Worm (Caenorhabditis elegans): Measurements from ENCODE around the gene nlp-68.

DNA sequence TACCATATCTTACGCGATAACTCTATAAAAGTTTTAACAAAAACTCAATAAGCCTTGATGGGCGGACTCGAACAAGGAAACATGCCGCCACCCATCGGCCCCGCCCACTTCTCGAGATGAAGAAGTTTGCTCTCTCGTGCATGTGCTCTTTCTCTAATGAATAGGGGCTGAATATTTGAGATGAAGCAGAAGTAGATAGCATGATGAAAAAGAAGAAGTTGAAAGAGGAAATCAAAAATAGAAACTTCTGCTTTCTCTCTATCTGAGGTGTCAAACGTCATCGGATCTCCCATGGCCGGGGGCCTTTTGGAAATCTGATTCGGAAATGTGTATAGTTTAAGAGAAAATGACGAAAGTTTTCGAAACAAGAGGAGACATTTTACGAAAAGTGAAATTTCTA, 39.9 kb upstream of the nlp-68 start:
- no peak for TF ChIP-seq tra-4 (tag; optimal IDR thresholded peaks at IDR 0.05)
- no peak for TF ChIP-seq ama-1 (optimal IDR thresholded peaks at IDR 0.05)
- TF ChIP-seq B0310.2 (tag; optimal IDR thresholded peaks at IDR 0.05), result no peak
- no peak for TF ChIP-seq hmbx-1 (tag; optimal IDR thresholded peaks at IDR 0.05)
- no peak for TF ChIP-seq pes-1 (GFP tag; IDR thresholded peaks at IDR 0.05)
- TF ChIP-seq aly-1 (tag; optimal IDR thresholded peaks at IDR 0.05), result no peak
- no peak for TF ChIP-seq flt-1 (GFP tag; IDR thresholded peaks at IDR 0.05)
- no peak for TF ChIP-seq scrt-1 (GFP tag; IDR thresholded peaks at IDR 0.05)
- TF ChIP-seq ceh-13 (GFP tag; optimal IDR thresholded peaks at IDR 0.05), result no peak
- TF ChIP-seq ets-7 (tag; optimal IDR thresholded peaks at IDR 0.05), result no peak
- no peak for TF ChIP-seq tbx-11 (GFP tag; IDR thresholded peaks at IDR 0.05)
- TF ChIP-seq F13C5.2 (tag; optimal IDR thresholded peaks at IDR 0.05), result no peak
